Fruit fly (Drosophila melanogaster) whole organism, prepupa: ENCODE measurements around the gene Ssb-c31a.

Source experiments
- CG10631 ChIP-seq: fragments of 200-800 bp; sonication (Bioruptor generic); optimal IDR thresholded peaks from 2 replicates; lab custom pipeline; 2016; ENCODE audit warnings: missing biosample characterization, missing genetic modification characterization
- CG11294 ChIP-seq: fragments of 200-800 bp; sonication (Bioruptor generic); IDR thresholded peaks from 2 replicates; pipeline ENCODE4 v1.3.6; 2022; ENCODE audit warnings: missing biosample characterization, missing genetic modification characterization
- CG11762 ChIP-seq: fragments of 200-800 bp; sonication (Bioruptor generic); optimal IDR thresholded peaks from 3 replicates; lab custom pipeline; 2016; ENCODE audit warnings: missing biosample characterization, missing genetic modification characterization; ENCODE audit not compliant: insufficient read depth
- CG15336 ChIP-seq: fragments of 200-800 bp; sonication (Bioruptor generic); IDR thresholded peaks from 2 replicates; pipeline ENCODE4 v1.3.6; 2022; ENCODE audit warnings: missing biosample characterization, missing genetic modification characterization
- CG3032 ChIP-seq: fragments of 200-800 bp; optimal IDR thresholded peaks from 2 replicates; lab custom pipeline; 2019; ENCODE audit warnings: missing biosample characterization, mild to moderate bottlenecking, missing genetic modification characterization, moderate library complexity
- CG31627 ChIP-seq: fragments of 200-800 bp; sonication (Bioruptor generic); optimal IDR thresholded peaks from 3 replicates; lab custom pipeline; 2016; ENCODE audit warnings: missing biosample characterization, missing genetic modification characterization
- CG34406 ChIP-seq: fragments of 200-800 bp; sonication (Bioruptor generic); optimal IDR thresholded peaks from 3 replicates; lab custom pipeline; 2016; ENCODE audit warnings: missing biosample characterization, missing genetic modification characterization
- CG3919 ChIP-seq: fragments of 200-800 bp; sonication (Bioruptor generic); optimal IDR thresholded peaks from 3 replicates; lab custom pipeline; 2016; ENCODE audit warnings: missing biosample characterization, missing genetic modification characterization
- CG6163 ChIP-seq: fragments of 200-800 bp; sonication (Bioruptor generic); IDR thresholded peaks from 3 replicates; pipeline ENCODE4 v1.3.6; 2022; ENCODE audit warnings: missing biosample characterization, missing genetic modification characterization
- CG6276 ChIP-seq: fragments of 200-800 bp; sonication (Bioruptor generic); optimal IDR thresholded peaks from 2 replicates; lab custom pipeline; 2017; ENCODE audit warnings: missing biosample characterization, mild to moderate bottlenecking, missing genetic modification characterization
- CG7368 ChIP-seq: fragments of 200-800 bp; sonication (Bioruptor generic); optimal IDR thresholded peaks from 3 replicates; lab custom pipeline; 2016; ENCODE audit warnings: missing biosample characterization, missing genetic modification characterization
- CG8119 ChIP-seq: fragments of 200-800 bp; sonication (Bioruptor generic); IDR thresholded peaks from 3 replicates; pipeline ENCODE4 v1.3.6; 2022; ENCODE audit warnings: missing biosample characterization, missing genetic modification characterization
- CG9139 ChIP-seq: fragments of 200-800 bp; sonication (Bioruptor generic); optimal IDR thresholded peaks from 3 replicates; lab custom pipeline; 2017; ENCODE audit warnings: missing biosample characterization, mild to moderate bottlenecking, missing genetic modification characterization
- Eip75B ChIP-seq: fragments of 200-800 bp; sonication (Bioruptor generic); optimal IDR thresholded peaks from 3 replicates; lab custom pipeline; 2016; ENCODE audit warnings: missing biosample characterization, missing genetic modification characterization
- Gug ChIP-seq: fragments of 200-800 bp; sonication (Bioruptor generic); IDR thresholded peaks from 2 replicates; pipeline ENCODE4 v1.3.6; 2022; ENCODE audit warnings: missing biosample characterization, missing genetic modification characterization
- Hr38 ChIP-seq: sonication (Bioruptor generic); optimal IDR thresholded peaks from 2 replicates; lab custom pipeline; 2016; ENCODE audit warnings: missing biosample characterization, missing genetic modification characterization
- Hr4 ChIP-seq: fragments of 200-800 bp; sonication (Bioruptor generic); optimal IDR thresholded peaks from 3 replicates; lab custom pipeline; 2016; ENCODE audit warnings: missing biosample characterization, missing genetic modification characterization
- Lpt ChIP-seq: fragments of 200-800 bp; sonication (Bioruptor generic); optimal IDR thresholded peaks from 3 replicates; lab custom pipeline; 2016; ENCODE audit warnings: missing biosample characterization, missing genetic modification characterization
- Sox102F ChIP-seq: fragments of 200-800 bp; sonication (Bioruptor generic); optimal IDR thresholded peaks from 2 replicates; lab custom pipeline; 2016; ENCODE audit warnings: missing biosample characterization, mild to moderate bottlenecking, missing genetic modification characterization
- Sox14 ChIP-seq: fragments of 200-800 bp; sonication (Bioruptor generic); optimal IDR thresholded peaks from 3 replicates; lab custom pipeline; 2016; ENCODE audit warnings: missing biosample characterization, missing genetic modification characterization
- Sox15 ChIP-seq: fragments of 200-800 bp; sonication (Bioruptor generic); optimal IDR thresholded peaks from 3 replicates; lab custom pipeline; 2016; ENCODE audit warnings: missing biosample characterization, missing genetic modification characterization
- cyc ChIP-seq: fragments of 200-800 bp; sonication (Bioruptor generic); optimal IDR thresholded peaks from 3 replicates; lab custom pipeline; 2016; ENCODE audit warnings: missing biosample characterization, missing genetic modification characterization
- dac ChIP-seq: fragments of 200-800 bp; sonication (Bioruptor generic); optimal IDR thresholded peaks from 2 replicates; lab custom pipeline; 2017; ENCODE audit warnings: missing biosample characterization, mild to moderate bottlenecking, missing genetic modification characterization
- eg ChIP-seq: fragments of 200-800 bp; sonication (Bioruptor generic); IDR thresholded peaks from 3 replicates; pipeline ENCODE4 v1.3.6; 2022; ENCODE audit warnings: missing biosample characterization, missing genetic modification characterization
- esn ChIP-seq: fragments of 200-800 bp; sonication (Bioruptor generic); optimal IDR thresholded peaks from 2 replicates; lab custom pipeline; 2016; ENCODE audit warnings: missing biosample characterization, mild to moderate bottlenecking, missing genetic modification characterization, moderate library complexity
- fd59A ChIP-seq: fragments of 200-800 bp; sonication (Bioruptor generic); optimal IDR thresholded peaks from 2 replicates; lab custom pipeline; 2017; ENCODE audit warnings: missing biosample characterization, mild to moderate bottlenecking, missing genetic modification characterization, missing genetic modification reagents
- fd85E ChIP-seq: fragments of 200-800 bp; sonication (Bioruptor generic); optimal IDR thresholded peaks from 3 replicates; lab custom pipeline; 2016; ENCODE audit warnings: missing biosample characterization, missing genetic modification characterization
- net ChIP-seq: fragments of 200-800 bp; sonication (Bioruptor generic); optimal IDR thresholded peaks from 3 replicates; lab custom pipeline; 2016; ENCODE audit warnings: missing biosample characterization, missing genetic modification characterization
- pdm3 ChIP-seq: fragments of 200-800 bp; sonication (Bioruptor generic); optimal IDR thresholded peaks from 3 replicates; lab custom pipeline; 2016; ENCODE audit warnings: missing biosample characterization, missing genetic modification characterization
- ss ChIP-seq, 2 experiments: fragments of 200-800 bp; sonication (Bioruptor generic); optimal IDR thresholded peaks; 2 replicates in 1 of 2; 3 replicates in 1 of 2; lab custom pipeline; 2017 to 2018; ENCODE audit warnings: mild to moderate bottlenecking in 2 of 2, missing biosample characterization in 2 of 2, missing genetic modification characterization in 2 of 2, moderate library complexity in 1 of 2
- svp ChIP-seq: fragments of 200-800 bp; sonication (Bioruptor generic); peaks from one replicate; lab custom pipeline; 2016; ENCODE audit warnings: missing biosample characterization, missing genetic modification characterization
- topi ChIP-seq: fragments of 200-800 bp; sonication (Bioruptor generic); optimal IDR thresholded peaks from 3 replicates; lab custom pipeline; 2016; ENCODE audit warnings: missing biosample characterization, missing genetic modification characterization
- vri ChIP-seq: fragments of 200-800 bp; sonication (Bioruptor generic); optimal IDR thresholded peaks from 3 replicates; lab custom pipeline; 2016; ENCODE audit warnings: missing biosample characterization, mild to moderate bottlenecking, missing genetic modification characterization

Gene Ssb-c31a

dm6 chr2L:8171544-8171943 is 39.6 kb upstream of the Ssb-c31a start:
- TF ChIP-seq Sox14 (GFP tag; lab: Kevin White, UChicago) = peak; percentile 24
- TF ChIP-seq Gug (GFP tag; lab: Robert Waterston, UW) = no peak
- no peak for TF ChIP-seq pdm3 (GFP tag; lab: Kevin White, UChicago)
- 0 out of 3 replicates have a peak, but pooled peaks have one; percentile 44 for TF ChIP-seq CG6163
- peak; percentile 23; the same call in 1 of the 2 replicates for TF ChIP-seq CG15336 (GFP tag; lab: Robert Waterston, UW)

dm6 chr2L:8185008-8185407 is 26.1 kb upstream of the Ssb-c31a start:
- TF ChIP-seq topi (GFP tag; lab: Kevin White, UChicago) (no peak), CG11294 (no peak), CG8119 (GFP tag; lab: Robert Waterston, UW) (no peak), CG9139 (GFP tag; lab: Kevin White, UChicago) (no peak), pdm3 (GFP tag; lab: Kevin White, UChicago) (no peak)

dm6 chr2L:8190681-8191080 is 20.5 kb upstream of the Ssb-c31a start, which contains the start of gene CG34134:
TSS of gene CG34134 (minus strand) at chr2L:8190781.
- TF ChIP-seq pdm3 (GFP tag; lab: Kevin White, UChicago) = no peak
- TF ChIP-seq Lpt = no peak
- no peak for TF ChIP-seq CG8119 (GFP tag; lab: Robert Waterston, UW)
- TF ChIP-seq, all 60 proteins: peak for 0

dm6 chr2L:8195722-8196323 is 15.3 kb upstream of the Ssb-c31a start:
- TF ChIP-seq pdm3 (GFP tag; lab: Kevin White, UChicago) = no peak
- TF ChIP-seq svp (GFP tag; lab: Kevin White, UChicago) = peak; percentile 99
- TF ChIP-seq, all 60 proteins: peak for 1

- no peak for TF ChIP-seq net (GFP tag; lab: Kevin White, UChicago)
- TF ChIP-seq dac (GFP tag; lab: Kevin White, UChicago) = no peak
- no peak for TF ChIP-seq CG10631
- TF ChIP-seq CG31627 (GFP tag; lab: Kevin White, UChicago) = no peak
- TF ChIP-seq ss (GFP tag; optimal IDR thresholded peaks at IDR 0.05; lab: Kevin White, UChicago) = no peak
- no peak for TF ChIP-seq vri (GFP tag; lab: Kevin White, UChicago)
Measured at dm6 chr2L:8196757-8197530, 14.2 kb upstream of the Ssb-c31a start, which contains the start of the genes CG8475 and CG8460. TSS of gene CG8475 (minus strand) at chr2L:8196918. TSS of gene CG8460 (plus strand) at chr2L:8197193.

- TF ChIP-seq Sox102F (no peak), CG31627 (GFP tag; lab: Kevin White, UChicago) (peak; percentile 0), CG3919 (GFP tag; lab: Kevin White, UChicago) (no peak), esn (peak; percentile 35), Sox15 (GFP tag; lab: Kevin White, UChicago) (no peak), pdm3 (GFP tag; lab: Kevin White, UChicago) (no peak)
Measured at dm6 chr2L:8198757-8199156, 12.4 kb upstream of the Ssb-c31a start, which contains the start of gene PGAP5. TSS of gene PGAP5 (plus strand) at chr2L:8198882.

- TF ChIP-seq CG7368 (GFP tag; lab: Kevin White, UChicago) (no peak), fd59A (GFP tag; lab: Kevin White, UChicago) (no peak), CG11762 (GFP tag; lab: Kevin White, UChicago) (no peak), pdm3 (GFP tag; lab: Kevin White, UChicago) (no peak), CG9139 (GFP tag; lab: Kevin White, UChicago) (no peak), CG3032 (tag; lab: Kevin White, UChicago) (no peak), dac (GFP tag; lab: Kevin White, UChicago) (no peak), cyc (no peak), vri (GFP tag; lab: Kevin White, UChicago) (no peak), Hr4 (GFP tag; lab: Kevin White, UChicago) (no peak), CG34406 (GFP tag; lab: Kevin White, UChicago) (no peak), CG6276 (no peak), CG3919 (GFP tag; lab: Kevin White, UChicago) (no peak), Eip75B (no peak), CG31627 (GFP tag; lab: Kevin White, UChicago) (no peak), esn (no peak), fd85E (GFP tag; lab: Kevin White, UChicago) (no peak), Hr38 (GFP tag; lab: Kevin White, UChicago) (no peak), eg (GFP tag; lab: Robert Waterston, UW) (no peak; the same call in 2 of the 3 replicates)
Measured at dm6 chr2L:8202569-8202968, 8.6 kb upstream of the Ssb-c31a start.
